Fruit fly (Drosophila melanogaster) S2 (cell line): ENCODE data around the gene nAChRalpha6.

Experiments used
- CG8478 ChIP-seq: fragments of >200 bp; optimal IDR thresholded peaks from 2 replicates; lab custom pipeline; 2018
- CTCF ChIP-seq, 2 experiments: fragments of >200 bp; optimal IDR thresholded peaks; 2 replicates each; lab custom pipeline; 2018

dm6 chr2L:9894871-9895364, 8.9 kb upstream of the nAChRalpha6 start, which contains the start of gene Bka:
- TF ChIP-seq CTCF (optimal IDR thresholded peaks at IDR 0.05; lab: Kevin White, UChicago) (no peak), CG8478 (no peak)
